Fruit fly (Drosophila melanogaster): ENCODE results near the gene CG33939.

Gene CG33939

dm6 chrX:19174850-19175571 lies at the start of gene CG33939:
TSS of gene CG33939 (minus strand) at chrX:19174900.
- TF ChIP-seq EcR (GFP tag; optimal IDR thresholded peaks at IDR 0.05): no peak
- no peak for TF ChIP-seq psq (optimal IDR thresholded peaks at IDR 0.05)
- TF ChIP-seq CG8478 (optimal IDR thresholded peaks at IDR 0.05): no peak

dm6 chrX:19220963-19221572 lies 46.4 kb upstream of the CG33939 start:
- no peak for TF ChIP-seq CG8478 (optimal IDR thresholded peaks at IDR 0.05)
- TF ChIP-seq Dll (optimal IDR thresholded peaks at IDR 0.05): no peak
- TF ChIP-seq EcR (GFP tag; optimal IDR thresholded peaks at IDR 0.05): no peak
- no peak for TF ChIP-seq pan (optimal IDR thresholded peaks at IDR 0.05)
- TF ChIP-seq psq (optimal IDR thresholded peaks at IDR 0.05): no peak
- no peak for TF ChIP-seq usp (GFP tag; optimal IDR thresholded peaks at IDR 0.05)

dm6 chrX:19220415-19220814 lies 45.7 kb upstream of the CG33939 start, which contains the start of gene CG7884:
TSS of gene CG7884 (plus strand) at chrX:19220622.
- TF ChIP-seq Dll (optimal IDR thresholded peaks at IDR 0.05) (peak; percentile 76), pan (optimal IDR thresholded peaks at IDR 0.05) (no peak)

- TF ChIP-seq pan (optimal IDR thresholded peaks at IDR 0.05) (no peak), Dll (optimal IDR thresholded peaks at IDR 0.05) (no peak), CG8478 (optimal IDR thresholded peaks at IDR 0.05) (no peak), EcR (GFP tag; optimal IDR thresholded peaks at IDR 0.05) (no peak), usp (GFP tag; optimal IDR thresholded peaks at IDR 0.05) (no peak), psq (optimal IDR thresholded peaks at IDR 0.05) (no peak)
Observed at dm6 chrX:19216671-19217070, 42.0 kb upstream of the CG33939 start.

- no peak for TF ChIP-seq CG8478 (optimal IDR thresholded peaks at IDR 0.05)
- TF ChIP-seq pan (optimal IDR thresholded peaks at IDR 0.05): no peak
- no peak for TF ChIP-seq usp (GFP tag; optimal IDR thresholded peaks at IDR 0.05)
- no peak for TF ChIP-seq psq (optimal IDR thresholded peaks at IDR 0.05)
- no peak for TF ChIP-seq EcR (GFP tag; optimal IDR thresholded peaks at IDR 0.05)
- no peak for TF ChIP-seq Dll (optimal IDR thresholded peaks at IDR 0.05)
Observed at dm6 chrX:19215215-19215614, 40.5 kb upstream of the CG33939 start, which contains the start of gene Muc18B. TSS of gene Muc18B (plus strand) at chrX:19215515.

- TF ChIP-seq EcR (GFP tag; optimal IDR thresholded peaks at IDR 0.05) (no peak), usp (GFP tag; optimal IDR thresholded peaks at IDR 0.05) (no peak), pan (optimal IDR thresholded peaks at IDR 0.05) (no peak)
Observed at dm6 chrX:19212954-19213353, 38.3 kb upstream of the CG33939 start, which contains the start of gene Mur18B. TSS of gene Mur18B (plus strand) at chrX:19213254.

dm6 chrX:19211982-19212381 lies 37.3 kb upstream of the CG33939 start, which contains the start of gene CG14195:
TSS of gene CG14195 (minus strand) at chrX:19212082.
- TF ChIP-seq psq (optimal IDR thresholded peaks at IDR 0.05): no peak
- TF ChIP-seq usp (GFP tag; optimal IDR thresholded peaks at IDR 0.05): no peak
- no peak for TF ChIP-seq Dll (optimal IDR thresholded peaks at IDR 0.05)
- TF ChIP-seq pan (optimal IDR thresholded peaks at IDR 0.05): no peak
- no peak for TF ChIP-seq CG8478 (optimal IDR thresholded peaks at IDR 0.05)
- no peak for TF ChIP-seq EcR (GFP tag; optimal IDR thresholded peaks at IDR 0.05)

dm6 chrX:19208014-19208413 lies 33.3 kb upstream of the CG33939 start, which contains the start of gene Ulp1:
TSS of gene Ulp1 (minus strand) at chrX:19208187.
- TF ChIP-seq psq (optimal IDR thresholded peaks at IDR 0.05): no peak
- no peak for TF ChIP-seq CG8478 (optimal IDR thresholded peaks at IDR 0.05)
- TF ChIP-seq EcR (GFP tag; optimal IDR thresholded peaks at IDR 0.05): no peak
- no peak for TF ChIP-seq usp (GFP tag; optimal IDR thresholded peaks at IDR 0.05)
- TF ChIP-seq pan (optimal IDR thresholded peaks at IDR 0.05): no peak
- no peak for TF ChIP-seq Dll (optimal IDR thresholded peaks at IDR 0.05)

- no peak for TF ChIP-seq Dll (optimal IDR thresholded peaks at IDR 0.05)
- no peak for TF ChIP-seq pan (optimal IDR thresholded peaks at IDR 0.05)
- no peak for TF ChIP-seq EcR (GFP tag; optimal IDR thresholded peaks at IDR 0.05)
- no peak for TF ChIP-seq CG8478 (optimal IDR thresholded peaks at IDR 0.05)
- TF ChIP-seq usp (GFP tag; optimal IDR thresholded peaks at IDR 0.05): no peak
- no peak for TF ChIP-seq psq (optimal IDR thresholded peaks at IDR 0.05)
Observed at dm6 chrX:19201630-19202029, 26.9 kb upstream of the CG33939 start, which contains the start of gene CG7990. TSS of gene CG7990 (minus strand) at chrX:19201979.

dm6 chrX:19193336-19193735 lies 18.6 kb upstream of the CG33939 start, which contains the start of the genes CG7914 and CG14194:
TSS of gene CG7914 (minus strand) at chrX:19193448.
TSS of gene CG14194 (plus strand) at chrX:19193555.
- TF ChIP-seq psq (optimal IDR thresholded peaks at IDR 0.05): no peak
- TF ChIP-seq usp (GFP tag; optimal IDR thresholded peaks at IDR 0.05): no peak
- no peak for TF ChIP-seq pan (optimal IDR thresholded peaks at IDR 0.05)
- TF ChIP-seq Dll (optimal IDR thresholded peaks at IDR 0.05): no peak
- TF ChIP-seq CG8478 (optimal IDR thresholded peaks at IDR 0.05): no peak
- TF ChIP-seq EcR (GFP tag; optimal IDR thresholded peaks at IDR 0.05): no peak

- TF ChIP-seq EcR (GFP tag; optimal IDR thresholded peaks at IDR 0.05): no peak
- no peak for TF ChIP-seq psq (optimal IDR thresholded peaks at IDR 0.05)
- no peak for TF ChIP-seq pan (optimal IDR thresholded peaks at IDR 0.05)
- TF ChIP-seq CG8478 (optimal IDR thresholded peaks at IDR 0.05): no peak
- no peak for TF ChIP-seq Dll (optimal IDR thresholded peaks at IDR 0.05)
- TF ChIP-seq usp (GFP tag; optimal IDR thresholded peaks at IDR 0.05): no peak
Observed at dm6 chrX:19191597-19191996, 16.9 kb upstream of the CG33939 start.

- no peak for TF ChIP-seq EcR (GFP tag; optimal IDR thresholded peaks at IDR 0.05)
- TF ChIP-seq psq (optimal IDR thresholded peaks at IDR 0.05): no peak
- TF ChIP-seq pan (optimal IDR thresholded peaks at IDR 0.05): no peak
- TF ChIP-seq Dll (optimal IDR thresholded peaks at IDR 0.05): no peak
- no peak for TF ChIP-seq CG8478 (optimal IDR thresholded peaks at IDR 0.05)
- no peak for TF ChIP-seq usp (GFP tag; optimal IDR thresholded peaks at IDR 0.05)
Observed at dm6 chrX:19191050-19191449, 16.4 kb upstream of the CG33939 start.

All from whole organism.